Fruit fly (Drosophila melanogaster): ENCODE results near the gene CG7606.

The CG7606 gene

dm6 chr3R:17550827-17551468, 45.4 kb upstream of the CG7606 start (continued):
- TF ChIP-seq Opbp (GFP tag; IDR thresholded peaks at IDR 0.05; ENCODE audit: partially characterized antibody) (no peak), pan (optimal IDR thresholded peaks at IDR 0.05) (no peak), pan (GFP tag; optimal IDR thresholded peaks at IDR 0.05 in 1 of 2, IDR thresholded peaks at IDR 0.05 in 1 of 2) (peak in 1 of 2 experiments; percentile 17), otp (GFP tag; IDR thresholded peaks at IDR 0.05) (no peak), E2f2 (GFP tag; IDR thresholded peaks at IDR 0.05) (no peak), onecut (GFP tag; IDR thresholded peaks at IDR 0.05) (peak; percentile 38; the same call in 1 of the 2 replicates), croc (GFP tag; conservative IDR thresholded peaks at IDR 0.05) (no peak; the same call in 2 of the 3 replicates), vnd (GFP tag; IDR thresholded peaks at IDR 0.05; ENCODE audit: partially characterized antibody) (no peak), Oaz (GFP tag; IDR thresholded peaks at IDR 0.05) (no peak), cato (GFP tag; optimal IDR thresholded peaks at IDR 0.05; ENCODE audit: borderline replicate concordance) (no peak), CkIIα-i1 (GFP tag; IDR thresholded peaks at IDR 0.05) (no peak), Bdp1 (GFP tag; optimal IDR thresholded peaks at IDR 0.05) (no peak), BtbVII (GFP tag; optimal IDR thresholded peaks at IDR 0.05) (no peak), chm (GFP tag; IDR thresholded peaks at IDR 0.05) (0 out of 2 replicates have a peak, but pooled peaks have one; percentile 13), sim (GFP tag; IDR thresholded peaks at IDR 0.05) (peak; percentile 19; the same call in 1 of the 2 replicates), CG14860 (GFP tag; IDR thresholded peaks at IDR 0.05; ENCODE audit: partially characterized antibody) (no peak), unc-4 (GFP tag; IDR thresholded peaks at IDR 0.05; ENCODE audit: partially characterized antibody) (no peak), Lhr (GFP tag; optimal IDR thresholded peaks at IDR 0.05) (peak; percentile 49), CG9609 (GFP tag; optimal IDR thresholded peaks at IDR 0.05) (peak; percentile 14), CG42726 (GFP tag; IDR thresholded peaks at IDR 0.05; ENCODE audit: partially characterized antibody) (no peak), fu2 (GFP tag; optimal IDR thresholded peaks at IDR 0.05) (no peak), CG13424 (tag; optimal IDR thresholded peaks at IDR 0.05) (peak; percentile 51), dm (GFP tag; optimal IDR thresholded peaks at IDR 0.05) (no peak), Spps (tag; optimal IDR thresholded peaks at IDR 0.05) (peak; percentile 40), CG2875 (GFP tag; optimal IDR thresholded peaks at IDR 0.05) (no peak), HHEX (GFP tag; optimal IDR thresholded peaks at IDR 0.05) (no peak), CG11560 (tag; IDR thresholded peaks at IDR 0.05) (no peak), CG17361 (GFP tag; IDR thresholded peaks at IDR 0.05) (peak; percentile 61), D (optimal IDR thresholded peaks at IDR 0.05) (no peak), D (GFP tag; optimal IDR thresholded peaks at IDR 0.05) (peak; percentile 48), CG3838 (GFP tag; optimal IDR thresholded peaks at IDR 0.05) (no peak), CG8281 (tag; optimal IDR thresholded peaks at IDR 0.05) (peak; percentile 1), grau (tag; optimal IDR thresholded peaks at IDR 0.05) (peak; percentile 53), slbo (GFP tag; IDR thresholded peaks at IDR 0.05) (peak; percentile 27; the same call in 1 of the 2 replicates), h (optimal IDR thresholded peaks at IDR 0.05) (no peak), Dp (GFP tag; optimal IDR thresholded peaks at IDR 0.05) (no peak), az2 (GFP tag; optimal IDR thresholded peaks at IDR 0.05) (peak; percentile 49), Asciz (GFP tag; optimal IDR thresholded peaks at IDR 0.05) (no peak), sima (GFP tag; optimal IDR thresholded peaks at IDR 0.05) (no peak), sna (GFP tag; IDR thresholded peaks at IDR 0.05; ENCODE audit: partially characterized antibody) (no peak), repo (GFP tag; optimal IDR thresholded peaks at IDR 0.05) (no peak), MESR4 (GFP tag; optimal IDR thresholded peaks at IDR 0.05) (no peak), Ssrp (tag; optimal IDR thresholded peaks at IDR 0.05) (peak; percentile 64), CG7839 (tag; optimal IDR thresholded peaks at IDR 0.05) (peak; percentile 54), CG3163 (GFP tag; optimal IDR thresholded peaks at IDR 0.05) (no peak), zf30C (GFP tag; optimal IDR thresholded peaks at IDR 0.05) (peak; percentile 79), Optix (GFP tag; IDR thresholded peaks at IDR 0.05) (0 out of 3 replicates have a peak, but pooled peaks have one; percentile 9), CG16863 (GFP tag; optimal IDR thresholded peaks at IDR 0.05) (peak; percentile 40), ro (GFP tag; IDR thresholded peaks at IDR 0.05) (no peak), trem (tag; optimal IDR thresholded peaks at IDR 0.05) (peak; percentile 58)
